Worm (Caenorhabditis elegans): Measurements from ENCODE around the gene nhr-11.

ce11 chrIV:9092011-9092410, 22.2 kb downstream of the nhr-11 start:
- TF ChIP-seq ama-1 (optimal IDR thresholded peaks at IDR 0.05) (no peak), hmbx-1 (tag; optimal IDR thresholded peaks at IDR 0.05) (no peak), pes-1 (GFP tag; IDR thresholded peaks at IDR 0.05) (no peak)

Measured in whole organism, early embryonic.